Worm (Caenorhabditis elegans) whole organism, L1 larva: ENCODE measurements around the gene T13C5.10.

Source experiments
- blmp-1 ChIP-seq: fragments of 150-350 bp; optimal IDR thresholded peaks from 2 replicates; lab custom pipeline; 2014; ENCODE audit warnings: missing biosample characterization, missing genetic modification characterization
- fkh-4 ChIP-seq: sonication (generic microtip); optimal IDR thresholded peaks from 2 replicates; lab custom pipeline; 2016; ENCODE audit warnings: missing compliant biosample characterization, missing genetic modification characterization, borderline replicate concordance
- hlh-17 ChIP-seq: fragments of 200-800 bp; sonication (Bioruptor generic); optimal IDR thresholded peaks from 2 replicates; lab custom pipeline; 2018; ENCODE audit warnings: missing genetic modification characterization, mild to moderate bottlenecking, missing compliant biosample characterization, moderate library complexity, borderline replicate concordance
- lin-14 ChIP-seq: fragments of 200-800 bp; sonication (Bioruptor generic); optimal IDR thresholded peaks from 2 replicates; lab custom pipeline; 2018; ENCODE audit warnings: mild to moderate bottlenecking, missing genetic modification characterization, moderate library complexity, missing compliant biosample characterization
- nhr-85 ChIP-seq: sonication (generic microtip); peaks from one replicate; lab custom pipeline; 2016; ENCODE audit warnings: missing genetic modification characterization, inconsistent platforms, missing compliant biosample characterization
- skn-1 ChIP-seq: fragments of 150-350 bp; optimal IDR thresholded peaks from 2 replicates; lab custom pipeline; 2014; ENCODE audit warnings: missing biosample characterization, missing genetic modification characterization
- snpc-4 ChIP-seq: fragments of 150-350 bp; optimal IDR thresholded peaks from 2 replicates; lab custom pipeline; 2014; ENCODE audit warnings: missing biosample characterization, missing genetic modification characterization

The T13C5.10 gene

DNA sequence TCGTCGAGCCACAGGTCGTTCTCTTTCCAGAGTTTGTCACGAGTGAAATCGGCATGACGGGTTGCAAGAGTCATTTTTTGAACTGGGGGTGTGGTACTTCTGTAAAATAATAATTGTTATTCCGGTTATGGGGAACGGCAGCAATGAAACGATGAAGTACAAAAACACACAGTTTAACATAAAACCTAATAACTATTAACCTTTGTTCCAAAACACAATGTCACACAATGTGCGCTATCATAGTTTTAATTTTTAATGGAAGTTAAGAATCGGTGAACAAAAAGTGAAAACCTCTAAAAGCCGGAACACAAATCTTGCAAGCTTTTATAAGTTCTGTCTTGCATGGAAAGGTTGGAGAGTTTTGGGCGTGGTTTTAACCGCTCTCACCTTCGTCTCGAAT lies 47.5 kb downstream of the T13C5.10 start, which contains the start of gene hsp-43:
Gene hsp-43 (minus strand): TSS at position 101 of the 400 bp plus-strand sequence.
- no peak for TF ChIP-seq fkh-4 (tag; lab: Kevin White, UChicago)
- TF ChIP-seq skn-1 (tag; lab: Kevin White, UChicago) = peak; percentile 19
- TF ChIP-seq blmp-1 (tag; lab: Kevin White, UChicago) = peak; percentile 78

DNA sequence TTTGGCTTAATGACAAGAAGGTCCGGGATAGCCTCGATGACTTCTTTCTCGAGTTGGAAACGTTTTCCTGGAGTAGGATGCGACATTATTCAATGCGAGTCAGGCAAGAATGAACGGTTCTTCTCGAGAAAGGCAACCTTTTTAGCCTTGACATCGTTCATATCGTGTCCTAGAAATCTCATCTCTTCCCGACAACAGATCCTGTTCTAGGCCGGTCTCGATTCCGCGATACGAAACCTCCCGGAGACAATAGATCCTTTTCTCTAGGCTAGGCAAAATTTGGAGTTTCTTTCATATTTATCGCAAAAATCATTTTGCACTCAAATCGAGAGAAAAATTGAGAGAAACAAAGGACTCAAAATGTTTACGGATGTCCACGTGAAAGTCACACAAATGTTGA lies 51.0 kb downstream of the T13C5.10 start, which contains the start of gene rml-3:
Gene rml-3 (minus strand): TSS at position 93 of the 400 bp plus-strand sequence.
- TF ChIP-seq hlh-17 = no peak
- peak; percentile 25 for TF ChIP-seq lin-14 (GFP tag; lab: Kevin White, UChicago)
- TF ChIP-seq nhr-85 (tag; lab: Kevin White, UChicago) = peak; percentile 25
- TF ChIP-seq blmp-1 (tag; lab: Kevin White, UChicago) = peak; percentile 19
- no peak for TF ChIP-seq snpc-4 (tag; lab: Kevin White, UChicago)
